Worm (Caenorhabditis elegans): ENCODE results near the gene mlt-4.

The mlt-4 gene

DNA sequence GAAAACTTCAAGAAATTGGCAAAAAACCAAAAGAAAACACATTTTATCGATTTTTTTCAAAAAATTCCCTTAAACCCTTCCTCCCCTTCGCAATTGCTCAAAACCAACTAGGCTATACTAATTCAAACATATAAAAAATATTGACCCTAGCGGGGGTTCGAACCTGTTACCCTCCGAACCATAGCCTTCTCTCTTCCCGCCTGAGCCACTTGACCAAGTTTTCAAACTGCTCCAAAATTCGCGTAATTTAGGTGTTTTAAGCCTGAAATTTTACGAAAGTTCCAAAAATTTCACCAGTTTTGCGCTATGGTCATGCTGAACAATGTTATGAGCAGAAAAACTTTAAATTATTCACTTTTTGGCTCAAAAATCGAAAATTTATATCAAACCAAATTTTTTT, 54.8 kb downstream of the mlt-4 start (continued):
- no peak for TF ChIP-seq hlh-26 (GFP tag; conservative IDR thresholded peaks at IDR 0.05)
- no peak for TF ChIP-seq hsf-1 (GFP tag; IDR thresholded peaks at IDR 0.05)
- no peak for TF ChIP-seq hrde-1 (tag; optimal IDR thresholded peaks at IDR 0.05; ENCODE audit: borderline replicate concordance)
- TF ChIP-seq athp-1 (tag; optimal IDR thresholded peaks at IDR 0.05): no peak
- no peak for TF ChIP-seq lin-54 (GFP tag; optimal IDR thresholded peaks at IDR 0.05)
- no peak for TF ChIP-seq K11D2.4 (GFP tag; IDR thresholded peaks at IDR 0.05)
- 0 out of 2 replicates have a peak, but pooled peaks have one; percentile 14 for TF ChIP-seq nhr-120 (GFP tag; IDR thresholded peaks at IDR 0.05)
- TF ChIP-seq let-607 (tag; optimal IDR thresholded peaks at IDR 0.05): no peak
- TF ChIP-seq madf-8 (GFP tag; conservative IDR thresholded peaks at IDR 0.05): no peak
- no peak for TF ChIP-seq dpl-1 (GFP tag; optimal IDR thresholded peaks at IDR 0.05)
- no peak for TF ChIP-seq zfh-2 (GFP tag; conservative IDR thresholded peaks at IDR 0.05)
- no peak for TF ChIP-seq sptf-2 (GFP tag; optimal IDR thresholded peaks at IDR 0.05)
- 0 out of 2 replicates have a peak, but pooled peaks have one; percentile 8 for TF ChIP-seq D2030.7 (GFP tag; IDR thresholded peaks at IDR 0.05)
- TF ChIP-seq unc-130 (GFP tag; optimal IDR thresholded peaks at IDR 0.05): no peak
- no peak for TF ChIP-seq nfya-1 (tag; optimal IDR thresholded peaks at IDR 0.05; ENCODE audit: borderline replicate concordance, insufficient read depth)
- TF ChIP-seq nhr-90 (tag; optimal IDR thresholded peaks at IDR 0.05): no peak
- TF ChIP-seq madf-3 (GFP tag; IDR thresholded peaks at IDR 0.05): no peak
- TF ChIP-seq madf-6 (GFP tag; IDR thresholded peaks at IDR 0.05): peak; percentile 34; the same call in 1 of the 2 replicates
- 0 out of 2 replicates have a peak, but pooled peaks have one; percentile 37 for TF ChIP-seq ekl-4 (GFP tag; IDR thresholded peaks at IDR 0.05)
- no peak for TF ChIP-seq Y95B8A.8 (GFP tag; IDR thresholded peaks at IDR 0.05)
- 0 out of 2 replicates have a peak, but pooled peaks have one; percentile 37 for TF ChIP-seq attf-6 (GFP tag; IDR thresholded peaks at IDR 0.05)
- no peak for TF ChIP-seq die-1 (tag; optimal IDR thresholded peaks at IDR 0.05)
- no peak for TF ChIP-seq dox-1 (GFP tag; IDR thresholded peaks at IDR 0.05)
- TF ChIP-seq ztf-18 (tag; optimal IDR thresholded peaks at IDR 0.05): no peak
- no peak for TF ChIP-seq F57A8.1 (GFP tag; optimal IDR thresholded peaks at IDR 0.05)
- TF ChIP-seq ceh-100 (GFP tag; IDR thresholded peaks at IDR 0.05): no peak
- TF ChIP-seq Y79H2A.3 (GFP tag; conservative IDR thresholded peaks at IDR 0.05): no peak
- no peak for TF ChIP-seq attf-3 (GFP tag; conservative IDR thresholded peaks at IDR 0.05)

- no peak for TF ChIP-seq nfya-1 (tag; optimal IDR thresholded peaks at IDR 0.05; ENCODE audit: borderline replicate concordance, insufficient read depth)
- no peak for TF ChIP-seq aptf-2 (GFP tag; conservative IDR thresholded peaks at IDR 0.05)
- TF ChIP-seq lin-40 (tag; optimal IDR thresholded peaks at IDR 0.05): no peak
- no peak for TF ChIP-seq F37B4.10 (GFP tag; IDR thresholded peaks at IDR 0.05)
- TF ChIP-seq B0019.2 (GFP tag; conservative IDR thresholded peaks at IDR 0.05): no peak
- no peak for TF ChIP-seq ztf-26 (tag; optimal IDR thresholded peaks at IDR 0.05)
- no peak for TF ChIP-seq fkh-3 (tag; optimal IDR thresholded peaks at IDR 0.05)
- TF ChIP-seq attf-6 (GFP tag; IDR thresholded peaks at IDR 0.05): no peak
- TF ChIP-seq F23B12.7 (tag; optimal IDR thresholded peaks at IDR 0.05; ENCODE audit: insufficient read depth): no peak
- TF ChIP-seq unc-62 (GFP tag; optimal IDR thresholded peaks at IDR 0.05): no peak
- no peak for TF ChIP-seq nhr-179 (tag; optimal IDR thresholded peaks at IDR 0.05)
- no peak for TF ChIP-seq B0336.3 (GFP tag; IDR thresholded peaks at IDR 0.05)
- TF ChIP-seq madf-8 (GFP tag; conservative IDR thresholded peaks at IDR 0.05): no peak
- TF ChIP-seq athp-1 (tag; optimal IDR thresholded peaks at IDR 0.05): no peak
- TF ChIP-seq snpc-4 (GFP tag; optimal IDR thresholded peaks at IDR 0.05): no peak
- no peak for TF ChIP-seq snpc-4 (tag; optimal IDR thresholded peaks at IDR 0.05)
- TF ChIP-seq ztf-25 (GFP tag; IDR thresholded peaks at IDR 0.05): no peak
- no peak for TF ChIP-seq F57C9.4 (tag; optimal IDR thresholded peaks at IDR 0.05)
- TF ChIP-seq ceh-79 (tag; optimal IDR thresholded peaks at IDR 0.05): no peak
- TF ChIP-seq lag-1 (GFP tag; IDR thresholded peaks at IDR 0.05): no peak
- TF ChIP-seq lin-54 (GFP tag; optimal IDR thresholded peaks at IDR 0.05): no peak
Measured at ce11 chrV:20233743-20234142, 55.5 kb downstream of the mlt-4 start, which contains the start of gene Y113G7B.15. Gene Y113G7B.15, minus strand, starts transcription at chrV:20233843.

Measured in whole organism, young adult.